Worm (Caenorhabditis elegans): ENCODE measurements around the gene F35A5.8.

The F35A5.8 gene

ce11 chrX:3787431-3788076 lies 15.7 kb downstream of the F35A5.8 start, which contains the start of gene pmpl-1 (continued):
- TF ChIP-seq ama-1 (optimal IDR thresholded peaks at IDR 0.05) (no peak), lin-14 (GFP tag; optimal IDR thresholded peaks at IDR 0.05) (peak; percentile 89), ceh-8 (GFP tag; optimal IDR thresholded peaks at IDR 0.05) (no peak), snu-23 (GFP tag; optimal IDR thresholded peaks at IDR 0.05) (peak; percentile 80), ceh-88 (GFP tag; IDR thresholded peaks at IDR 0.05) (no peak), C16A3.4 (tag; optimal IDR thresholded peaks at IDR 0.05) (peak; percentile 44), pax-3 (tag; optimal IDR thresholded peaks at IDR 0.05) (peak; percentile 0), unc-98 (GFP tag; IDR thresholded peaks at IDR 0.05) (no peak), nhr-47 (tag; optimal IDR thresholded peaks at IDR 0.05) (peak; percentile 51), tlp-1 (tag; optimal IDR thresholded peaks at IDR 0.05) (no peak), ets-5 (GFP tag; IDR thresholded peaks at IDR 0.05) (no peak), lsy-2 (tag; optimal IDR thresholded peaks at IDR 0.05) (peak; percentile 33 to 53), irx-1 (tag; optimal IDR thresholded peaks at IDR 0.05) (peak; percentile 36), mef-2 (tag; optimal IDR thresholded peaks at IDR 0.05) (no peak), lin-39 (tag; optimal IDR thresholded peaks at IDR 0.05) (no peak), nhr-28 (tag; optimal IDR thresholded peaks at IDR 0.05) (no peak), swsn-7 (tag; optimal IDR thresholded peaks at IDR 0.05) (peak; percentile 21), snpc-4 (tag; optimal IDR thresholded peaks at IDR 0.05) (no peak), fos-1 (tag; optimal IDR thresholded peaks at IDR 0.05) (no peak), lin-15B (tag; optimal IDR thresholded peaks at IDR 0.05) (no peak), nhr-71 (tag; optimal IDR thresholded peaks at IDR 0.05) (peak; percentile 80), hlh-4 (tag; optimal IDR thresholded peaks at IDR 0.05) (no peak), lin-35 (GFP tag; optimal IDR thresholded peaks at IDR 0.05) (peak; percentile 34), zag-1 (tag; optimal IDR thresholded peaks at IDR 0.05) (no peak), nhr-76 (tag; optimal IDR thresholded peaks at IDR 0.05) (no peak), elt-3 (tag; optimal IDR thresholded peaks at IDR 0.05) (peak in 3 of 6 experiments; percentile 28 to 67 (median 48)), mab-9 (GFP tag; IDR thresholded peaks at IDR 0.05) (no peak), unc-86 (tag; optimal IDR thresholded peaks at IDR 0.05) (no peak), nhr-85 (tag) (peak; percentile 95), efl-3 (GFP tag; optimal IDR thresholded peaks at IDR 0.05) (no peak), isw-1 (GFP tag; IDR thresholded peaks at IDR 0.05) (no peak), nhr-20 (tag; optimal IDR thresholded peaks at IDR 0.05) (peak; percentile 81), vab-15 (tag; optimal IDR thresholded peaks at IDR 0.05) (no peak)

- TF ChIP-seq isw-1 (GFP tag; IDR thresholded peaks at IDR 0.05) (no peak), ceh-82 (tag; optimal IDR thresholded peaks at IDR 0.05) (no peak), unc-86 (tag; optimal IDR thresholded peaks at IDR 0.05) (no peak), ceh-88 (GFP tag; IDR thresholded peaks at IDR 0.05) (no peak), elt-3 (tag; optimal IDR thresholded peaks at IDR 0.05) (no peak), lin-15B (tag; optimal IDR thresholded peaks at IDR 0.05) (no peak), nhr-12 (tag; optimal IDR thresholded peaks at IDR 0.05) (no peak), lin-35 (GFP tag; optimal IDR thresholded peaks at IDR 0.05) (peak in 1 of 2 experiments; percentile 11), nhr-85 (tag) (peak; percentile 84), C04F5.9 (tag; optimal IDR thresholded peaks at IDR 0.05) (no peak), lin-14 (GFP tag; optimal IDR thresholded peaks at IDR 0.05) (peak; percentile 17), aha-1 (tag; optimal IDR thresholded peaks at IDR 0.05) (no peak), hpl-2 (GFP tag; optimal IDR thresholded peaks at IDR 0.05) (no peak), snpc-4 (tag; optimal IDR thresholded peaks at IDR 0.05) (no peak), nhr-28 (tag; optimal IDR thresholded peaks at IDR 0.05) (no peak), blmp-1 (tag; optimal IDR thresholded peaks at IDR 0.05) (peak; percentile 81)
Measured at ce11 chrX:3785111-3785808, 18.0 kb downstream of the F35A5.8 start.

- TF ChIP-seq sptf-1 (tag; optimal IDR thresholded peaks at IDR 0.05) = no peak
- no peak for TF ChIP-seq mep-1 (tag; optimal IDR thresholded peaks at IDR 0.05)
- no peak for TF ChIP-seq elt-2 (tag; optimal IDR thresholded peaks at IDR 0.05)
- TF ChIP-seq irx-1 (tag; optimal IDR thresholded peaks at IDR 0.05) = no peak
Measured at ce11 chrX:3783659-3784058, 19.6 kb downstream of the F35A5.8 start.

Measured in whole organism, L1 larva.